Worm (Caenorhabditis elegans) whole organism, mixed stage, embryonic: Measurements from ENCODE around the gene ttr-45.

Experiments used
- M03D4.4 ChIP-seq: sonication (generic microtip); optimal IDR thresholded peaks from 2 replicates; lab custom pipeline; 2017; ENCODE audit warnings: mild to moderate bottlenecking, missing genetic modification characterization, missing compliant biosample characterization
- bed-3 ChIP-seq: fragments of 200-800 bp; sonication (Bioruptor generic); optimal IDR thresholded peaks from 3 replicates; lab custom pipeline; 2018; ENCODE audit warnings: mild to moderate bottlenecking, missing genetic modification characterization, moderate library complexity, missing compliant biosample characterization
- blmp-1 ChIP-seq: fragments of 150-350 bp; optimal IDR thresholded peaks from 2 replicates; lab custom pipeline; 2014; ENCODE audit warnings: missing biosample characterization, missing genetic modification characterization
- ceh-39 ChIP-seq: fragments of 150-350 bp; optimal IDR thresholded peaks from 2 replicates; lab custom pipeline; 2014; ENCODE audit warnings: missing biosample characterization, missing genetic modification characterization
- ceh-43 ChIP-seq: fragments of 200-800 bp; sonication (Bioruptor generic); optimal IDR thresholded peaks from 2 replicates; lab custom pipeline; 2018; ENCODE audit warnings: mild to moderate bottlenecking, missing genetic modification characterization, moderate library complexity, missing compliant biosample characterization
- ceh-83 ChIP-seq: fragments of 200-800 bp; sonication (Bioruptor generic); optimal IDR thresholded peaks from 2 replicates; lab custom pipeline; 2018; ENCODE audit warnings: mild to moderate bottlenecking, missing genetic modification characterization, missing compliant biosample characterization
- ces-1 ChIP-seq: fragments of 150-350 bp; optimal IDR thresholded peaks from 2 replicates; lab custom pipeline; 2014; ENCODE audit warnings: missing biosample characterization, missing genetic modification reagents, missing genetic modification characterization
- cnd-1 ChIP-seq: fragments of 200-800 bp; sonication (Bioruptor generic); optimal IDR thresholded peaks from 2 replicates; lab custom pipeline; 2018; ENCODE audit warnings: mild to moderate bottlenecking, missing genetic modification characterization, missing compliant biosample characterization
- drap-1 ChIP-seq: fragments of 200-800 bp; sonication (Bioruptor generic); optimal IDR thresholded peaks from 3 replicates; lab custom pipeline; 2018; ENCODE audit warnings: mild to moderate bottlenecking, missing genetic modification characterization, missing compliant biosample characterization
- elt-1 ChIP-seq: sonication (generic microtip); optimal IDR thresholded peaks from 2 replicates; lab custom pipeline; 2017; ENCODE audit warnings: missing genetic modification characterization, mild to moderate bottlenecking, missing compliant biosample characterization, antibody characterized with exemption, moderate library complexity, borderline replicate concordance; ENCODE audit not compliant: insufficient read depth
- elt-3 ChIP-seq: fragments of 150-350 bp; optimal IDR thresholded peaks from 2 replicates; lab custom pipeline; 2014; ENCODE audit warnings: missing biosample characterization, missing genetic modification characterization
- flh-1 ChIP-seq: fragments of 200-800 bp; sonication (Bioruptor generic); optimal IDR thresholded peaks from 2 replicates; lab custom pipeline; 2018; ENCODE audit warnings: mild to moderate bottlenecking, missing genetic modification characterization, moderate library complexity, missing compliant biosample characterization
- ham-2 ChIP-seq: fragments of 200-800 bp; sonication (Bioruptor generic); optimal IDR thresholded peaks from 2 replicates; lab custom pipeline; 2018; ENCODE audit warnings: mild to moderate bottlenecking, missing genetic modification characterization, missing compliant biosample characterization
- hlh-1 ChIP-seq: fragments of 150-350 bp; optimal IDR thresholded peaks from 2 replicates; lab custom pipeline; 2014; ENCODE audit warnings: missing biosample characterization, missing genetic modification reagents, missing genetic modification characterization
- lin-13 ChIP-seq: fragments of 150-350 bp; optimal IDR thresholded peaks from 2 replicates; lab custom pipeline; 2014; ENCODE audit warnings: missing biosample characterization, missing genetic modification characterization
- lin-32 ChIP-seq: fragments of 200-800 bp; sonication (Bioruptor generic); optimal IDR thresholded peaks from 2 replicates; lab custom pipeline; 2018; ENCODE audit warnings: mild to moderate bottlenecking, missing genetic modification characterization, missing compliant biosample characterization
- lsy-2 ChIP-seq: fragments of 150-350 bp; optimal IDR thresholded peaks from 2 replicates; lab custom pipeline; 2014; ENCODE audit warnings: missing biosample characterization, missing genetic modification characterization
- mab-5 ChIP-seq: fragments of 150-350 bp; optimal IDR thresholded peaks from 2 replicates; lab custom pipeline; 2014; ENCODE audit warnings: missing biosample characterization, missing genetic modification characterization
- mep-1 ChIP-seq: fragments of 150-350 bp; optimal IDR thresholded peaks from 2 replicates; lab custom pipeline; 2017; ENCODE audit warnings: missing biosample characterization, missing genetic modification reagents, missing genetic modification characterization, inconsistent platforms
- mls-2 ChIP-seq: sonication (generic microtip); optimal IDR thresholded peaks from 2 replicates; lab custom pipeline; 2016; ENCODE audit warnings: mild to moderate bottlenecking, missing genetic modification characterization, moderate library complexity, missing compliant biosample characterization
- nhr-12 ChIP-seq: fragments of 150-350 bp; optimal IDR thresholded peaks from 2 replicates; lab custom pipeline; 2014; ENCODE audit warnings: missing biosample characterization, missing genetic modification characterization
- nhr-2 ChIP-seq: fragments of 150-350 bp; optimal IDR thresholded peaks from 2 replicates; lab custom pipeline; 2014; ENCODE audit warnings: missing biosample characterization, missing genetic modification characterization
- nhr-237 ChIP-seq: fragments of 150-350 bp; optimal IDR thresholded peaks from 2 replicates; lab custom pipeline; 2014; ENCODE audit warnings: missing biosample characterization, missing genetic modification characterization
- nhr-28 ChIP-seq: fragments of 150-350 bp; optimal IDR thresholded peaks from 2 replicates; lab custom pipeline; 2014; ENCODE audit warnings: missing biosample characterization, missing genetic modification characterization
- nhr-76 ChIP-seq: sonication (generic microtip); optimal IDR thresholded peaks from 2 replicates; lab custom pipeline; 2017; ENCODE audit warnings: missing biosample characterization, missing genetic modification characterization
- pha-4 ChIP-seq: fragments of 150-350 bp; optimal IDR thresholded peaks from 2 replicates; lab custom pipeline; 2018; ENCODE audit warnings: missing biosample characterization, missing genetic modification reagents, missing genetic modification characterization
- sem-2 ChIP-seq: fragments of 200-800 bp; sonication (Bioruptor generic); optimal IDR thresholded peaks from 2 replicates; lab custom pipeline; 2018; ENCODE audit warnings: mild to moderate bottlenecking, missing genetic modification characterization, missing compliant biosample characterization
- snpc-4 ChIP-seq: fragments of 150-350 bp; optimal IDR thresholded peaks from 2 replicates; lab custom pipeline; 2014; ENCODE audit warnings: missing biosample characterization, missing genetic modification characterization
- sptf-1 ChIP-seq: sonication (generic microtip); optimal IDR thresholded peaks from 2 replicates; lab custom pipeline; 2017; ENCODE audit warnings: mild to moderate bottlenecking, missing genetic modification characterization, moderate library complexity, missing compliant biosample characterization
- tbx-8 ChIP-seq: fragments of 200-800 bp; sonication (Bioruptor generic); optimal IDR thresholded peaks from 2 replicates; lab custom pipeline; 2018; ENCODE audit warnings: mild to moderate bottlenecking, missing genetic modification characterization, moderate library complexity, missing compliant biosample characterization
- unc-120 ChIP-seq: sonication (generic microtip); optimal IDR thresholded peaks from 2 replicates; lab custom pipeline; 2017; ENCODE audit warnings: missing genetic modification characterization, missing compliant biosample characterization; ENCODE audit not compliant: poor library complexity, severe bottlenecking
- unc-39 ChIP-seq: fragments of 150-350 bp; optimal IDR thresholded peaks from 2 replicates; lab custom pipeline; 2014; ENCODE audit warnings: missing biosample characterization, missing genetic modification characterization
- unc-62 ChIP-seq: fragments of 150-350 bp; optimal IDR thresholded peaks from 2 replicates; lab custom pipeline; 2014; ENCODE audit warnings: missing biosample characterization, missing genetic modification reagents, missing genetic modification characterization
- zip-8 ChIP-seq: fragments of 150-350 bp; optimal IDR thresholded peaks from 2 replicates; lab custom pipeline; 2014; ENCODE audit warnings: missing biosample characterization, missing genetic modification characterization
- ztf-11 ChIP-seq: fragments of 150-350 bp; optimal IDR thresholded peaks from 2 replicates; lab custom pipeline; 2014; ENCODE audit warnings: missing biosample characterization, missing genetic modification characterization

ttr-45 gene

ce11 chrIV:13231393-13231792, 22.6 kb upstream of the ttr-45 start:
- TF ChIP-seq nhr-76 (tag; lab: Kevin White, UChicago) (no peak), hlh-1 (tag; lab: Kevin White, UChicago) (no peak), ces-1 (GFP tag; lab: Kevin White, UChicago) (peak; percentile 85), elt-1 (tag; lab: Kevin White, UChicago) (no peak), lin-13 (tag; lab: Kevin White, UChicago) (no peak), mep-1 (tag; lab: Kevin White, UChicago) (peak; percentile 28), lsy-2 (tag; lab: Kevin White, UChicago) (peak; percentile 96)
- TF ChIP-seq, all 35 proteins: peak for 3

- no peak for TF ChIP-seq M03D4.4 (tag; lab: Kevin White, UChicago)
- TF ChIP-seq elt-3 (tag; lab: Kevin White, UChicago) = no peak
- no peak for TF ChIP-seq ceh-39 (tag; lab: Kevin White, UChicago)
Observed at ce11 chrIV:13236485-13236884, 17.5 kb upstream of the ttr-45 start, which contains the start of gene pwp-1. Gene pwp-1 (minus strand): TSS chrIV:13236585.

ce11 chrIV:13238943-13239861, 14.8 kb upstream of the ttr-45 start, which contains the start of gene tag-115:
Gene tag-115 (minus strand): TSS chrIV:13239414.
- TF ChIP-seq lsy-2 (tag; lab: Kevin White, UChicago) (no peak), ceh-83 (GFP tag; lab: Kevin White, UChicago) (peak; percentile 7)

- TF ChIP-seq nhr-237 (tag; lab: Kevin White, UChicago) (peak; percentile 97), hlh-1 (tag; lab: Kevin White, UChicago) (peak; percentile 71), unc-62 (GFP tag; lab: Kevin White, UChicago) (peak; percentile 94), nhr-2 (no peak), drap-1 (GFP tag; lab: Kevin White, UChicago) (peak; percentile 80), ham-2 (peak; percentile 23), lin-32 (GFP tag; lab: Kevin White, UChicago) (peak; percentile 3), elt-1 (tag; lab: Kevin White, UChicago) (no peak), zip-8 (tag; lab: Kevin White, UChicago) (peak; percentile 54), flh-1 (no peak), pha-4 (tag; lab: Kevin White, UChicago) (peak; percentile 99), sptf-1 (peak; percentile 89), lin-13 (tag; lab: Kevin White, UChicago) (peak; percentile 96), M03D4.4 (tag; lab: Kevin White, UChicago) (peak; percentile 74), ceh-43 (peak; percentile 67), cnd-1 (tag; lab: Kevin White, UChicago) (peak; percentile 84), nhr-12 (tag; lab: Kevin White, UChicago) (peak; percentile 75), mep-1 (tag; lab: Kevin White, UChicago) (peak; percentile 99), snpc-4 (tag; lab: Kevin White, UChicago) (no peak), mab-5 (tag; lab: Kevin White, UChicago) (peak; percentile 83), ceh-83 (GFP tag; lab: Kevin White, UChicago) (peak; percentile 67), nhr-76 (tag; lab: Kevin White, UChicago) (no peak), mls-2 (tag; lab: Kevin White, UChicago) (peak; percentile 75), blmp-1 (tag; lab: Kevin White, UChicago) (peak; percentile 52), bed-3 (GFP tag; lab: Kevin White, UChicago) (no peak), lsy-2 (tag; lab: Kevin White, UChicago) (peak; percentile 92), tbx-8 (GFP tag; lab: Kevin White, UChicago) (peak; percentile 45), elt-3 (tag; lab: Kevin White, UChicago) (peak; percentile 84), nhr-28 (tag; lab: Kevin White, UChicago) (no peak), ztf-11 (tag; lab: Kevin White, UChicago) (peak; percentile 75), sem-2 (GFP tag; lab: Kevin White, UChicago) (no peak), ces-1 (GFP tag; lab: Kevin White, UChicago) (peak; percentile 100), unc-120 (peak; percentile 75), unc-39 (tag; lab: Kevin White, UChicago) (peak; percentile 75), ceh-39 (tag; lab: Kevin White, UChicago) (peak; percentile 94)
Observed at ce11 chrIV:13240078-13240841, 13.8 kb upstream of the ttr-45 start, which contains the start of gene rpl-12. Gene rpl-12 (minus strand): TSS chrIV:13240651.
